Fruit fly (Drosophila melanogaster) whole organism, pupa: Measurements from ENCODE around the gene CG17197.

Experiments used
- CG13204 ChIP-seq: fragments of 200-800 bp; sonication (Bioruptor generic); optimal IDR thresholded peaks from 2 replicates; lab custom pipeline; 2018; ENCODE audit warnings: missing biosample characterization, mild to moderate bottlenecking, missing genetic modification characterization, moderate library complexity
- CG14655 ChIP-seq: fragments of 200-800 bp; sonication (Bioruptor generic); optimal IDR thresholded peaks from 3 replicates; lab custom pipeline; 2017; ENCODE audit warnings: mild to moderate bottlenecking, missing biosample characterization, missing genetic modification reagents, missing genetic modification characterization
- CG15710 ChIP-seq: fragments of 200-800 bp; sonication (Bioruptor generic); optimal IDR thresholded peaks from 2 replicates; lab custom pipeline; 2018; ENCODE audit warnings: missing biosample characterization, mild to moderate bottlenecking, missing genetic modification characterization, moderate library complexity
- CG17806 ChIP-seq: fragments of 200-800 bp; sonication (Bioruptor generic); optimal IDR thresholded peaks from 2 replicates; lab custom pipeline; 2018; ENCODE audit warnings: missing biosample characterization, mild to moderate bottlenecking, missing genetic modification characterization, moderate library complexity
- CG32121 ChIP-seq: fragments of 200-800 bp; sonication (Bioruptor generic); IDR thresholded peaks from 2 replicates; pipeline ENCODE4 v1.3.6; 2022; ENCODE audit warnings: missing biosample characterization, missing genetic modification characterization
- CG4496 ChIP-seq: fragments of 200-800 bp; sonication (Bioruptor generic); IDR thresholded peaks from 3 replicates; pipeline ENCODE4 v1.3.6; 2022; ENCODE audit warnings: missing biosample characterization, missing genetic modification characterization
- CG8159 ChIP-seq: fragments of 200-800 bp; sonication (Bioruptor generic); optimal IDR thresholded peaks from 3 replicates; lab custom pipeline; 2018; ENCODE audit warnings: missing biosample characterization, mild to moderate bottlenecking, missing genetic modification characterization, moderate library complexity
- CG8301 ChIP-seq: fragments of 200-800 bp; sonication (Bioruptor generic); optimal IDR thresholded peaks from 2 replicates; lab custom pipeline; 2018; ENCODE audit warnings: missing biosample characterization, mild to moderate bottlenecking, missing genetic modification characterization
- D1 ChIP-seq: fragments of 200-800 bp; sonication (Bioruptor generic); optimal IDR thresholded peaks from 2 replicates; lab custom pipeline; 2018; ENCODE audit warnings: missing biosample characterization, mild to moderate bottlenecking, missing genetic modification characterization, moderate library complexity
- EcR ChIP-seq: fragments of 200-800 bp; sonication (Bioruptor generic); optimal IDR thresholded peaks from 3 replicates; lab custom pipeline; 2019; ENCODE audit warnings: missing biosample characterization, missing genetic modification characterization, mild to moderate bottlenecking, moderate library complexity, missing genetic modification reagents
- Ets98B ChIP-seq: fragments of 200-800 bp; sonication (Bioruptor generic); IDR thresholded peaks from 2 replicates; pipeline ENCODE4 v1.3.6; 2022; ENCODE audit warnings: missing biosample characterization, missing genetic modification characterization
- Pif1B ChIP-seq: fragments of 200-800 bp; sonication (Bioruptor generic); optimal IDR thresholded peaks from 3 replicates; lab custom pipeline; 2016; ENCODE audit warnings: missing biosample characterization, missing genetic modification characterization
- gl ChIP-seq: fragments of 200-800 bp; sonication (Bioruptor generic); optimal IDR thresholded peaks from 2 replicates; lab custom pipeline; 2018; ENCODE audit warnings: missing biosample characterization, mild to moderate bottlenecking, missing genetic modification characterization
- rn ChIP-seq: fragments of 200-800 bp; sonication (Bioruptor generic); IDR thresholded peaks from 2 replicates; pipeline ENCODE4 v1.3.6; 2022; ENCODE audit warnings: missing biosample characterization, missing genetic modification characterization

dm6 chr3R:25811611-25812010 is 36.4 kb upstream of the CG17197 start, which contains the start of the genes Acam and CG17770:
- no peak for TF ChIP-seq gl
- TF ChIP-seq CG17806, result no peak
- TF ChIP-seq CG14655 (GFP tag; lab: Kevin White, UChicago), result no peak
- TF ChIP-seq EcR (GFP tag; lab: Kevin White, UChicago), result no peak
- TF ChIP-seq CG8159 (tag; lab: Kevin White, UChicago), result no peak
- no peak for TF ChIP-seq rn (GFP tag; lab: Robert Waterston, UW)
- TF ChIP-seq CG8301 (tag; lab: Kevin White, UChicago), result no peak
- TF ChIP-seq Ets98B, result no peak
- no peak for TF ChIP-seq CG32121
- TF ChIP-seq CG15710 (tag; lab: Kevin White, UChicago), result no peak
- TF ChIP-seq CG13204 (GFP tag; lab: Kevin White, UChicago), result no peak
- TF ChIP-seq D1 (tag; lab: Kevin White, UChicago), result no peak
- TF ChIP-seq CG4496 (GFP tag; lab: Robert Waterston, UW), result no peak
- no peak for TF ChIP-seq Pif1B
